Worm (Caenorhabditis elegans) whole organism, L4 larva: ENCODE data around the gene T02D1.9.

Experiments
- F10B5.3 ChIP-seq: sonication (generic microtip); optimal IDR thresholded peaks from 2 replicates; lab custom pipeline; 2016; ENCODE audit warnings: mild to moderate bottlenecking, missing genetic modification characterization, missing compliant biosample characterization
- F26F4.8 ChIP-seq: fragments of 200-800 bp; sonication (Bioruptor generic); conservative IDR thresholded peaks from 2 replicates; pipeline ENCODE4 v1.3.6; 2022; ENCODE audit warnings: missing genetic modification characterization, missing compliant biosample characterization
- R02D3.7 ChIP-seq: fragments of 150-350 bp; sonication (generic microtip); optimal IDR thresholded peaks from 3 replicates; lab custom pipeline; 2014; ENCODE audit warnings: missing biosample characterization, missing genetic modification characterization
- ZK337.2 ChIP-seq: fragments of 200-800 bp; sonication (Bioruptor generic); IDR thresholded peaks from 2 replicates; pipeline ENCODE4 v1.3.6; 2022; ENCODE audit warnings: missing genetic modification reagents, missing genetic modification characterization, missing compliant biosample characterization
- attf-4 ChIP-seq: sonication (generic microtip); optimal IDR thresholded peaks from 3 replicates; lab custom pipeline; 2017; ENCODE audit warnings: missing biosample characterization, missing genetic modification characterization
- ceh-44 ChIP-seq: fragments of 200-800 bp; sonication (Bioruptor generic); IDR thresholded peaks from 2 replicates; pipeline ENCODE4 v1.3.6; 2022; ENCODE audit warnings: missing genetic modification reagents, missing genetic modification characterization, missing compliant biosample characterization
- ctbp-1 ChIP-seq: fragments of 200-800 bp; sonication (Bioruptor generic); IDR thresholded peaks from 2 replicates; pipeline ENCODE4 v1.3.6; 2022; ENCODE audit warnings: missing genetic modification reagents, missing genetic modification characterization, missing compliant biosample characterization
- daf-12 ChIP-seq: fragments of 150-350 bp; optimal IDR thresholded peaks from 2 replicates; lab custom pipeline; 2014; ENCODE audit warnings: missing biosample characterization, missing genetic modification reagents, missing genetic modification characterization
- daf-16 ChIP-seq, 3 experiments: sonication (generic microtip); optimal IDR thresholded peaks; 2 replicates each; lab custom pipeline; 2016 to 2017; ENCODE audit warnings: missing genetic modification characterization in 3 of 3, missing genetic modification reagents in 3 of 3, mild to moderate bottlenecking in 2 of 3, missing compliant biosample characterization in 2 of 3, missing biosample characterization in 1 of 3, moderate library complexity in 1 of 3
- dmd-6 ChIP-seq: fragments of 200-800 bp; sonication (Bioruptor generic); IDR thresholded peaks from 2 replicates; pipeline ENCODE4 v1.3.6; 2022; ENCODE audit warnings: missing genetic modification reagents, missing genetic modification characterization, missing compliant biosample characterization
- dpl-1 ChIP-seq: fragments of 150-350 bp; optimal IDR thresholded peaks from 2 replicates; lab custom pipeline; 2014; ENCODE audit warnings: missing biosample characterization, missing genetic modification reagents, missing genetic modification characterization
- dve-1 ChIP-seq: sonication (generic microtip); optimal IDR thresholded peaks from 2 replicates; lab custom pipeline; 2017; ENCODE audit warnings: antibody characterized with exemption, mild to moderate bottlenecking, missing genetic modification characterization, missing compliant biosample characterization; ENCODE audit not compliant: insufficient read depth
- egl-27 ChIP-seq: sonication (generic microtip); optimal IDR thresholded peaks from 3 replicates; lab custom pipeline; 2017; ENCODE audit warnings: missing biosample characterization, missing genetic modification reagents, missing genetic modification characterization
- egl-43 ChIP-seq: fragments of 200-800 bp; sonication (Bioruptor generic); IDR thresholded peaks from 2 replicates; pipeline ENCODE4 v1.3.6; 2022; ENCODE audit warnings: missing genetic modification reagents, missing genetic modification characterization, missing compliant biosample characterization
- hmg-1.1 ChIP-seq: fragments of 200-800 bp; sonication (Bioruptor generic); IDR thresholded peaks from 2 replicates; pipeline ENCODE4 v1.3.6; 2022; ENCODE audit warnings: missing genetic modification reagents, missing genetic modification characterization, missing compliant biosample characterization
- jun-1 ChIP-seq: fragments of 150-350 bp; optimal IDR thresholded peaks from 2 replicates; lab custom pipeline; 2014; ENCODE audit warnings: missing biosample characterization, missing genetic modification reagents, missing genetic modification characterization
- lin-1 ChIP-seq: fragments of 200-800 bp; sonication (Bioruptor generic); IDR thresholded peaks from 2 replicates; pipeline ENCODE4 v1.3.6; 2022; ENCODE audit warnings: missing genetic modification reagents, missing genetic modification characterization, missing compliant biosample characterization
- lin-15B ChIP-seq: fragments of 150-350 bp; sonication (generic microtip); optimal IDR thresholded peaks from 3 replicates; lab custom pipeline; 2014; ENCODE audit warnings: missing biosample characterization, missing genetic modification characterization
- lin-38 ChIP-seq: fragments of 200-800 bp; sonication (Bioruptor generic); IDR thresholded peaks from 2 replicates; pipeline ENCODE4 v1.3.6; 2022; ENCODE audit warnings: missing genetic modification reagents, missing genetic modification characterization, missing compliant biosample characterization
- lsy-2 ChIP-seq, 2 experiments: fragments of 150-350 bp in 1 of 2; sonication (generic microtip) in 1 of 2; optimal IDR thresholded peaks; 2 replicates each; lab custom pipeline; 2014 to 2017; ENCODE audit warnings: missing biosample characterization in 2 of 2, missing genetic modification characterization in 2 of 2
- mdl-1 ChIP-seq, 2 experiments: fragments of 150-350 bp in 1 of 2; sonication (generic microtip) in 1 of 2; optimal IDR thresholded peaks; 2 replicates each; lab custom pipeline; 2014 to 2017; ENCODE audit warnings: missing biosample characterization in 2 of 2, missing genetic modification characterization in 2 of 2
- mes-2 ChIP-seq: sonication (generic microtip); optimal IDR thresholded peaks from 2 replicates; lab custom pipeline; 2016; ENCODE audit warnings: missing genotype, mild to moderate bottlenecking, missing genetic modification characterization, missing compliant biosample characterization; ENCODE audit not compliant: poor library complexity, severe bottlenecking
- mxl-3 ChIP-seq: fragments of 200-800 bp; sonication (Bioruptor generic); optimal IDR thresholded peaks from 2 replicates; lab custom pipeline; 2018; ENCODE audit warnings: mild to moderate bottlenecking, missing genetic modification characterization, missing compliant biosample characterization
- nhr-28 ChIP-seq: fragments of 150-350 bp; optimal IDR thresholded peaks from 2 replicates; lab custom pipeline; 2014; ENCODE audit warnings: missing biosample characterization, missing genetic modification characterization
- nhr-48 ChIP-seq: sonication (generic microtip); optimal IDR thresholded peaks from 2 replicates; lab custom pipeline; 2016; ENCODE audit warnings: mild to moderate bottlenecking, missing genetic modification characterization, missing compliant biosample characterization
- pha-4 ChIP-seq, 2 experiments: fragments of 150-350 bp in 1 of 2; fragments of 200-800 bp in 1 of 2; sonication (Bioruptor generic) in 1 of 2; IDR thresholded peaks in 1 of 2; optimal IDR thresholded peaks in 1 of 2; 2 replicates each; pipeline versions ENCODE4 v1.3.6 to Lab custom; 2014 to 2022; ENCODE audit warnings: missing genetic modification characterization in 2 of 2, missing genetic modification reagents in 2 of 2, missing biosample characterization in 1 of 2, missing compliant biosample characterization in 1 of 2
- snpc-1.2 ChIP-seq: fragments of 200-800 bp; sonication (Bioruptor generic); IDR thresholded peaks from 2 replicates; pipeline ENCODE4 v1.3.6; 2022; ENCODE audit warnings: missing genetic modification reagents, missing genetic modification characterization, missing compliant biosample characterization
- unc-62 ChIP-seq, 3 experiments: fragments of 150-350 bp in 1 of 3; sonication (generic microtip); optimal IDR thresholded peaks in 2 of 3; peaks in 1 of 3; 1 replicate in 1 of 3; 2 replicates in 2 of 3; lab custom pipeline; 2014 to 2017; ENCODE audit warnings: missing biosample characterization in 3 of 3, missing genetic modification characterization in 3 of 3, missing genetic modification reagents in 3 of 3, missing genotype in 1 of 3
- zfp-2 ChIP-seq: sonication (generic microtip); optimal IDR thresholded peaks from 2 replicates; lab custom pipeline; 2016; ENCODE audit warnings: mild to moderate bottlenecking, missing genetic modification characterization, missing compliant biosample characterization
- zip-2 ChIP-seq: fragments of 150-350 bp; optimal IDR thresholded peaks from 2 replicates; lab custom pipeline; 2014; ENCODE audit warnings: missing biosample characterization, missing genetic modification characterization

Gene T02D1.9

ce11 chrIV:17383046-17383445, 24.3 kb downstream of the T02D1.9 start, which contains the start of gene C30H6.12:
Gene C30H6.12, plus strand, starts transcription at chrIV:17383346.
- TF ChIP-seq ZK337.2 (GFP tag; lab: Robert Waterston, UW) (no peak), egl-43 (GFP tag; lab: Robert Waterston, UW) (no peak), R02D3.7 (no peak), unc-62 (GFP tag; optimal IDR thresholded peaks at IDR 0.05 in 1 of 2; lab: Kevin White, UChicago) (peak in 1 of 2 experiments; percentile 40), unc-62 (tag; optimal IDR thresholded peaks at IDR 0.05; lab: Kevin White, UChicago) (no peak)
- TF ChIP-seq, all 104 proteins: peak for 1

DNA sequence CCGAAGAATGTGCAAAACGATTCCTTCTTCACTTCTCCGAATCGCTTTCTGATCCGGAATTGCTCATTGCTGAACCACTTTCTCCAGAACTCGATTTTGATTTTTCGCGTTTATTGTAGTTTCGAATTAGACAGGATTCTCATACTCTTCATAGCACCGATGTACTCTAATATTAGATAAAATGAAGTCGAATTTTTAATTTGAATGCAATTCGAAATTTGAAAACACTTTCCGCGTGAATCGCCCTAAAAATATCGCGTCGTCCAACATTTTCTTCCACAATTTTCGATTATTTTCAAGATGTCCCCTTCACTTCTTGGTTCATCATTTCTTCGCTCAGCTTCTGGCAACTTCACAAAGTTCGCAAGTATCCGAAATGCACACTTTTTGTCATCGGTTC, 25.4 kb downstream of the T02D1.9 start, which contains the start of gene C30H6.8:
Gene C30H6.8 (plus strand): TSS at position 301 of the 400 bp plus-strand sequence.
- peak in 1 of 2 experiments; percentile 80 for TF ChIP-seq unc-62 (GFP tag; optimal IDR thresholded peaks at IDR 0.05 in 1 of 2; lab: Kevin White, UChicago)
- TF ChIP-seq unc-62 (tag; optimal IDR thresholded peaks at IDR 0.05; lab: Kevin White, UChicago): no peak
- TF ChIP-seq lin-1 (GFP tag; lab: Robert Waterston, UW): no peak

DNA sequence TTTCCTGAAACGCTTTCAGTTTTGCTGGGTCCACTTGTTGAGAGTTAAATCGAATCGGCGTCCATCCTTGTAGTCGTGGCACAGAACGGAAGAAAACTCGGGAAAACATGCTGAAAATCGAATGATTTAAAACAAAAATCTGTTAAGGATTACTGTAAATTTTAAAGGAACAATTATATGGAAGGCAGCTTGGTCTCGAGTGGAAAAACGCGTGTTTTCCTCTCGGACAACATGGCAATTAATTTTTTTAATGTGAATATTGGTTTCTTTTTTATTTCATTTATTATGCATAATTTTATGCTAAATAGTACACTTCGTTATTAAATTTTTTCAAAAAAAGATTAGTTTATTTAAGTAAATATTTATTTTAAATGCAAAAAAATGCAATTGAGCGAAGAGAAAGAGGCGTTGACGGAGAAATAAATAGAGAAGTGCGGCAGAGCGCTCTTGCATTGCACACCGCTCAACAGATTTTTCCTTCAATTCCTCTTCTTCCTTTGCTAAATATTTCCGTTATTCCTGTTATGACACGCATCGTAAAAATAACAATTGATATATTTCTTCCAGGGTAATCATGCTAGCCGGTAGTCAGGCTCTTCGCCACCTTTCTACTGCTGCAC, 27.2 kb downstream of the T02D1.9 start, which contains the start of the genes C30H6.9 and dlat-2:
Gene C30H6.9 (minus strand): TSS at position 110 of the 620 bp plus-strand sequence.
Gene dlat-2 (plus strand): TSS at position 566 of the 620 bp plus-strand sequence.
- TF ChIP-seq dpl-1 (peak; percentile 50), dve-1 (tag; lab: Kevin White, UChicago) (peak; percentile 17), egl-27 (no peak), snpc-1.2 (peak; percentile 71), lin-38 (GFP tag; lab: Robert Waterston, UW) (peak; percentile 85), jun-1 (no peak), daf-16 (GFP tag; optimal IDR thresholded peaks at IDR 0.05; lab: Kevin White, UChicago) (no peak), daf-16 (tag; optimal IDR thresholded peaks at IDR 0.05; lab: Kevin White, UChicago) (peak; percentile 48), lsy-2 (tag; optimal IDR thresholded peaks at IDR 0.05; lab: Kevin White, UChicago) (peak in 1 of 2 experiments; percentile 43), nhr-48 (tag; lab: Kevin White, UChicago) (no peak), mdl-1 (tag; optimal IDR thresholded peaks at IDR 0.05; lab: Kevin White, UChicago) (no peak), pha-4 (GFP tag; IDR thresholded peaks at IDR 0.05; lab: Robert Waterston, UW) (no peak), pha-4 (tag; optimal IDR thresholded peaks at IDR 0.05; lab: Kevin White, UChicago) (peak; percentile 40), F10B5.3 (tag; lab: Kevin White, UChicago) (no peak), dmd-6 (no peak), ceh-44 (GFP tag; lab: Robert Waterston, UW) (no peak), nhr-28 (peak; percentile 28), mes-2 (tag; lab: Kevin White, UChicago) (peak; percentile 24), lin-15B (tag; lab: Kevin White, UChicago) (no peak)

- no peak for TF ChIP-seq attf-4 (tag; lab: Kevin White, UChicago)
- TF ChIP-seq daf-16 (GFP tag; optimal IDR thresholded peaks at IDR 0.05; lab: Kevin White, UChicago): no peak
- peak; percentile 59 for TF ChIP-seq daf-16 (tag; optimal IDR thresholded peaks at IDR 0.05; lab: Kevin White, UChicago)
These were observed 31.3 kb downstream of the T02D1.9 start, which contains the start of gene haf-1 for ce11 chrIV:17376127-17376526. Gene haf-1, plus strand, starts transcription at chrIV:17376427.

ce11 chrIV:17371469-17371868, 35.9 kb downstream of the T02D1.9 start, which contains the start of gene C30H6.5:
Gene C30H6.5, plus strand, starts transcription at chrIV:17371769.
- TF ChIP-seq hmg-1.1 (GFP tag; lab: Robert Waterston, UW): no peak
- no peak for TF ChIP-seq F26F4.8 (GFP tag; lab: Robert Waterston, UW)
- no peak for TF ChIP-seq zfp-2 (tag; lab: Kevin White, UChicago)
- TF ChIP-seq zip-2 (tag; lab: Kevin White, UChicago): no peak
- TF ChIP-seq daf-12: no peak
- TF ChIP-seq ctbp-1 (GFP tag; lab: Robert Waterston, UW): no peak
- no peak for TF ChIP-seq pha-4 (GFP tag; IDR thresholded peaks at IDR 0.05; lab: Robert Waterston, UW)
- TF ChIP-seq pha-4 (tag; optimal IDR thresholded peaks at IDR 0.05; lab: Kevin White, UChicago): no peak
- TF ChIP-seq mxl-3 (GFP tag; lab: Kevin White, UChicago): no peak
